Worm (Caenorhabditis elegans): ENCODE measurements around the gene F40G9.7.

Gene F40G9.7

DNA sequence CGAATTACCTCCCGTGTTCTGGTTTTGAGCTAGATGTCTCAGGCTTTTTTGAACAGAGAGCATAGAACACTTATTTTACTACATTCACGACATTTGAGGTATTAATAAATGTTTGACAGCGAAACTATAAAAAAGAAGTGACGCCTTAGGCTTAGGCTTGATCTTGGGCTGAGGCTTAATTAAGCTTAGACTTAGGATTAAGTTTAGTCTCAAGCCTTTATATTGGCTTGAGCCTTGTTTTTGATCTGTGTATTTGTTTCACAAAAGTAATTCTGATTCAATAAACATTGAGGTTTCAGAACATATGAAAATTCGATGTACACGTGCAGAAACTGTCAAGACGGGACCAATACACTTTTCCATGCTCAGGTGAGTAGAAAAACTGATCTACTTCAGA lies 44.2 kb downstream of the F40G9.7 start, which contains the start of gene klp-20:
klp-20 (plus strand) TSS at position 298 of the 397 bp plus-strand sequence.
- TF ChIP-seq ceh-22 (tag; optimal IDR thresholded peaks at IDR 0.05), result no peak
- TF ChIP-seq C08G9.2 (tag; optimal IDR thresholded peaks at IDR 0.05), result no peak
- TF ChIP-seq unc-42 (tag; optimal IDR thresholded peaks at IDR 0.05), result no peak
- TF ChIP-seq ama-1 (optimal IDR thresholded peaks at IDR 0.05), result no peak
- TF ChIP-seq nhr-232 (tag; optimal IDR thresholded peaks at IDR 0.05), result no peak
- no peak for TF ChIP-seq hlh-30 (tag; optimal IDR thresholded peaks at IDR 0.05; ENCODE audit: insufficient read depth)
- TF ChIP-seq ceh-45 (GFP tag; IDR thresholded peaks at IDR 0.05), result no peak
- TF ChIP-seq unc-55 (GFP tag; optimal IDR thresholded peaks at IDR 0.05), result no peak
- TF ChIP-seq pax-1 (tag; optimal IDR thresholded peaks at IDR 0.05), result no peak
- no peak for TF ChIP-seq sox-4 (tag; optimal IDR thresholded peaks at IDR 0.05)
- TF ChIP-seq npax-4 (tag; optimal IDR thresholded peaks at IDR 0.05), result no peak
- TF ChIP-seq mec-3 (tag; optimal IDR thresholded peaks at IDR 0.05; ENCODE audit: borderline replicate concordance), result no peak
- TF ChIP-seq pha-2 (tag; optimal IDR thresholded peaks at IDR 0.05), result no peak

DNA sequence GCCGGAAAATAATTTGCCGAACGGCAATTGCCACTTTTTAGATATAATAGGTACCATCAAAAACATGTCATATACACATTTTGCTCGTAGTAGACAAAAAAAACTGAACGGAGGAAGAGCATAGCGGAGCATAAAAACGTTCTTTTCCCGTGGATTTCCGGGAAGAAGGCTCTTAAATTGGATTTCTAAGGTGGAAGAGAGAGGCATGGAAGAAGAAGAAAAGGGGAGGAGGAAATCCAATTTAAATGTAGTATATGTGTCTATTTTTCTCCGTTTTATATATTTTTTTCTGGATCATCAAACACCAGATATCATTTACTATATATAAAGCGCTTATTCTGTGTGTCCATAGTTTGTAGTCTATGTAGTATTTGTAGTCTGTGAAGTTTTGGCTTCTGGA lies 45.9 kb downstream of the F40G9.7 start:
- TF ChIP-seq unc-42 (tag; optimal IDR thresholded peaks at IDR 0.05) (peak; percentile 65), fax-1 (tag; optimal IDR thresholded peaks at IDR 0.05) (no peak)
